Worm (Caenorhabditis elegans): Measurements from ENCODE around the gene tbc-6.

The tbc-6 gene

ce11 chrII:6827388-6827787 lies 20.5 kb upstream of the tbc-6 start (continued):
- TF ChIP-seq nhr-25 (tag; optimal IDR thresholded peaks at IDR 0.05; ENCODE audit: borderline replicate concordance, insufficient read depth) = no peak
- TF ChIP-seq D1046.2 (GFP tag; IDR thresholded peaks at IDR 0.05) = no peak
- no peak for TF ChIP-seq egl-27 (tag; optimal IDR thresholded peaks at IDR 0.05)
- peak; percentile 51; the same call in 1 of the 2 replicates for TF ChIP-seq pha-4 (GFP tag; IDR thresholded peaks at IDR 0.05)
- TF ChIP-seq pha-4 (tag; optimal IDR thresholded peaks at IDR 0.05) = no peak
- no peak for TF ChIP-seq ZK337.2 (GFP tag; IDR thresholded peaks at IDR 0.05)
- TF ChIP-seq Y75B8A.6 (GFP tag; IDR thresholded peaks at IDR 0.05) = no peak
- TF ChIP-seq attf-4 (tag; optimal IDR thresholded peaks at IDR 0.05) = no peak
- no peak for TF ChIP-seq lin-29 (GFP tag; IDR thresholded peaks at IDR 0.05)
- TF ChIP-seq Y48G9A.11 (GFP tag; IDR thresholded peaks at IDR 0.05) = no peak
- TF ChIP-seq mdl-1 (tag; optimal IDR thresholded peaks at IDR 0.05) = peak; percentile 46 to 82
- TF ChIP-seq lsy-2 (tag; optimal IDR thresholded peaks at IDR 0.05) = peak; percentile 48 to 51
- TF ChIP-seq zfp-3 (GFP tag; conservative IDR thresholded peaks at IDR 0.05) = no peak
- TF ChIP-seq ces-1 (GFP tag; optimal IDR thresholded peaks at IDR 0.05) = no peak
- no peak for TF ChIP-seq ceh-44 (GFP tag; IDR thresholded peaks at IDR 0.05)
- TF ChIP-seq nhr-111 (GFP tag; optimal IDR thresholded peaks at IDR 0.05) = no peak
- no peak for TF ChIP-seq dmd-9 (GFP tag; IDR thresholded peaks at IDR 0.05)
- TF ChIP-seq F49E8.2 (tag; optimal IDR thresholded peaks at IDR 0.05; ENCODE audit: borderline replicate concordance) = no peak
- TF ChIP-seq tra-1 (GFP tag; IDR thresholded peaks at IDR 0.05) = peak; percentile 90
- no peak for TF ChIP-seq daf-16 (GFP tag; optimal IDR thresholded peaks at IDR 0.05)
- TF ChIP-seq daf-16 (tag; optimal IDR thresholded peaks at IDR 0.05) = peak; percentile 23
- TF ChIP-seq unc-39 (tag; optimal IDR thresholded peaks at IDR 0.05) = no peak
- no peak for TF ChIP-seq nhr-48 (tag; optimal IDR thresholded peaks at IDR 0.05)
- no peak for TF ChIP-seq spr-3 (GFP tag; optimal IDR thresholded peaks at IDR 0.05)
- TF ChIP-seq lin-1 (GFP tag; IDR thresholded peaks at IDR 0.05) = no peak

DNA sequence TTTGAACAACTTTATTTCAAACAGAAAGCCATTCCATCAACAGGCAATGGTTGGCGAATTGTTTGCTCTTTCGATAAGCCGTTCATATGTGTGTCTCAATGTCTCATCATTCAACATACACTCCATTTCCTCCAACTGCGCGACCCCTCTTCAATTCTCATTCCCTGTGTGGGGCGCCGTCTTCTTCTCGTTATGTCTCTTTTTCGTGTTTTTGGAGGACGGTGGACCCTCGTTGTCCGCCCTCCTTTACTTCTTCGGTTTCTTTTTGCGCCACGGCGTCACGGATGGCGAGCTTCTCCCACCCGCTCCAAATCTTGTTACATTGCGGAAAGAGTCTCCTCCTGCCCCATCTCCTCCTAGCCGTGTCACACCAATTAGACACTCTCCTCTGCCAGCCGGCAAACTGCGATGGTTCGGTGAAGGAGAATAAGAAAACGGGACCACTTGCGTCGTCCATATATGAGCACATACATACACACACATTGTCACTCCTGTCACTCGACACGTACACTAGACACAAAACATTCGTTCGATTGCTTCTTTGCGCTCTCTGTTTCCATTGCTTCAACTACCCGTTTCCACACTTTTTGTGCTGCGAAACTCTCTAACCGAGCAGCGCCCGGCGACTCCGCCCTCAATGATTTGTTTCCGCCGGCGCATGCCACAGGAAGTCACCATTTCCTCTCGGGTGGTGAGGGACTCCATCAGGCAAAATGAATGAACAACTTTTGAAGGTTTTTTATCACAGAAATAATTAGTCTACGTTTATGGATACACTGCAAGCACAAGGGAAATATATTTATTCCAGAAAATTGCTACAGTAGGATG lies 19.6 kb upstream of the tbc-6 start:
- TF ChIP-seq cey-2 (tag; optimal IDR thresholded peaks at IDR 0.05; ENCODE audit: borderline replicate concordance, insufficient read depth) = no peak
- peak in 1 of 2 experiments; percentile 98 for TF ChIP-seq unc-62 (GFP tag; optimal IDR thresholded peaks at IDR 0.05 in 1 of 2)
- TF ChIP-seq unc-62 (tag; optimal IDR thresholded peaks at IDR 0.05) = no peak
- no peak for TF ChIP-seq hlh-30 (tag; optimal IDR thresholded peaks at IDR 0.05; ENCODE audit: insufficient read depth)
- peak; percentile 49 for TF ChIP-seq aha-1 (tag)
- TF ChIP-seq pha-4 (GFP tag; IDR thresholded peaks at IDR 0.05) = no peak
- TF ChIP-seq pha-4 (tag; optimal IDR thresholded peaks at IDR 0.05) = no peak
- 0 out of 2 replicates have a peak, but pooled peaks have one; percentile 19 for TF ChIP-seq vab-7 (GFP tag; IDR thresholded peaks at IDR 0.05)
- TF ChIP-seq nhr-237 (tag; optimal IDR thresholded peaks at IDR 0.05) = no peak
- TF ChIP-seq fkh-10 (GFP tag; optimal IDR thresholded peaks at IDR 0.05) = peak; percentile 21
- TF ChIP-seq lin-38 (GFP tag; IDR thresholded peaks at IDR 0.05) = no peak
- no peak for TF ChIP-seq nhr-111 (GFP tag; optimal IDR thresholded peaks at IDR 0.05)
- TF ChIP-seq lsy-2 (tag; optimal IDR thresholded peaks at IDR 0.05) = no peak
- TF ChIP-seq madf-9 (GFP tag; conservative IDR thresholded peaks at IDR 0.05) = no peak
- TF ChIP-seq Y5F2A.4 (GFP tag; optimal IDR thresholded peaks at IDR 0.05) = no peak
- TF ChIP-seq hlh-11 (tag; optimal IDR thresholded peaks at IDR 0.05) = no peak
- peak; percentile 9 for TF ChIP-seq sdz-12 (GFP tag; optimal IDR thresholded peaks at IDR 0.05)
- no peak for TF ChIP-seq mdl-1 (tag; optimal IDR thresholded peaks at IDR 0.05)
- TF ChIP-seq ces-1 (GFP tag; optimal IDR thresholded peaks at IDR 0.05) = no peak
- no peak for TF ChIP-seq zfp-2 (tag; optimal IDR thresholded peaks at IDR 0.05)
- TF ChIP-seq madf-5 (GFP tag; IDR thresholded peaks at IDR 0.05) = 0 out of 4 replicates have a peak, but pooled peaks of 1 of the 2 experiments have one; percentile 57
- peak; percentile 7 for TF ChIP-seq mep-1 (tag; optimal IDR thresholded peaks at IDR 0.05)
- TF ChIP-seq rbr-2 (tag; optimal IDR thresholded peaks at IDR 0.05) = peak; percentile 5
- no peak for TF ChIP-seq Y48G9A.11 (GFP tag; IDR thresholded peaks at IDR 0.05)
- TF ChIP-seq unc-130 (GFP tag; optimal IDR thresholded peaks at IDR 0.05) = no peak
- 0 out of 2 replicates have a peak, but pooled peaks have one; percentile 13 for TF ChIP-seq ctbp-1 (GFP tag; IDR thresholded peaks at IDR 0.05)
- TF ChIP-seq set-16 (GFP tag; IDR thresholded peaks at IDR 0.05) = peak; percentile 59; the same call in 1 of the 2 replicates

Measured in whole organism, L4 larva.